Worm (Caenorhabditis elegans): ENCODE data around the gene cyp-13A4.
A peak's percentile ranks its signal among the peaks of the same experiment; 100 is the strongest.

Gene cyp-13A4

DNA sequence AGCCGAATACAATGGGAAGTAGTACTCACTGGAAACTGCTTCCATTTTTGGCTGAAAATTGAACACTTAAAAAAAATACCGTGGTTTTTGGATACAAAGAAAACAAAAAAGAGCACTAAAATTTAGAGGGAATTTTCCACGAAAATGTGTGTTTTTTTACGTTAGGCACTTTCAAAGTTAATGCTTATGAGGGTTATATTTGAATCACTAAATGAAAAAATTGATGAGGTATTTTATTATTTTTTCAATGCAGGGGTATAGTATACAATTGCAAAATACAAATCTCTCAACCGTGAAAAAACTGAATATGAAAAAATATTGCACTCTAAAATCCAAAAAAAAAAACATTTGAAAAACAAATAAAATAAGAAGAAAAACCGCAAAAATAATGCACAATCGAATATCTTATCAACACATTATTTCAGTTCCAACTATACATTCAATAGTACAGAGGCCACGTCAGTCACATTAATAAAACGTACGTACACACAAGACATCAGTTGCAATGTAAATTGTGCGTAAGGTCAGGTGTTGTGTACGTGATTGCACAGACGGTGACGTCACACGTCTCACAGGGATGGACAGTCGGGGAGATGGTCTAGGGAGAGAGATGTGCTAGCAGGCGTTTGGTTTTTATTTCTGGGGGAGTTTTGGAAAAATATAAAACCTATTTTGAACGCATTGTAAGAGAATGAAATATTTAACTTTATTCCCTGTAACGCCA, 27.6 kb downstream of the cyp-13A4 start, which contains the start of gene aqp-10 (continued):
- TF ChIP-seq mes-2 (tag; optimal IDR thresholded peaks at IDR 0.05; ENCODE audit: poor library complexity, severe bottlenecking) (peak; percentile 62), hif-1 (tag; optimal IDR thresholded peaks at IDR 0.05) (peak in 1 of 2 experiments; percentile 44), spr-1 (tag; optimal IDR thresholded peaks at IDR 0.05) (peak; percentile 15), mdl-1 (tag; optimal IDR thresholded peaks at IDR 0.05) (peak in 1 of 2 experiments; percentile 20), T26A8.4 (GFP tag; IDR thresholded peaks at IDR 0.05) (peak; percentile 81), dmd-8 (GFP tag; IDR thresholded peaks at IDR 0.05) (0 out of 2 replicates have a peak, but pooled peaks have one; percentile 37), T20F7.1 (GFP tag; optimal IDR thresholded peaks at IDR 0.05) (peak; percentile 53), arid-1 (GFP tag; conservative IDR thresholded peaks at IDR 0.05) (0 out of 2 replicates have a peak, but pooled peaks have one; percentile 28), zfp-3 (GFP tag; conservative IDR thresholded peaks at IDR 0.05) (0 out of 2 replicates have a peak, but pooled peaks have one; percentile 35), ceh-44 (GFP tag; IDR thresholded peaks at IDR 0.05) (no peak), mep-1 (tag; optimal IDR thresholded peaks at IDR 0.05) (peak; percentile 45)

DNA sequence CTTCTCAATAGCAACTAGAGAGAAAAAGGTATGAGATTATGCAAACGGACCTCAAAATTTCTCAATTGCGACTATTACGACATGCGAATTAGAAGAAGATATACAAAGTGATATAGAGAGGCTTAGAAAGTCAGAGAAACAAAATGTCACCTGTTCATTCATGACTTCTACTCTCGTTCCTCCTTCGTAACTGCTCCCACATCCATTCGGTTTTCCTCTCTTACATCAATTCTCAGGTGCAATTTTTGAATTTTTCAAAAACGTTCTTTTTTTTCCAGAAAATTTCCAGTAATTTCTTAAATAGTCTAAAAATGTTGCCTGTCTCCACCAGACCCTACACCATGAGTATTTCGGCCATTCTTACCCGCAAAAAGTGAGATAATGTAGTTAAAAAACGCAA, 32.8 kb downstream of the cyp-13A4 start:
- TF ChIP-seq egl-43 (GFP tag; IDR thresholded peaks at IDR 0.05) = no peak
- TF ChIP-seq ceh-82 (tag; optimal IDR thresholded peaks at IDR 0.05) = no peak
- TF ChIP-seq mxl-2 (GFP tag; conservative IDR thresholded peaks at IDR 0.05) = no peak
- TF ChIP-seq Y75B8A.6 (GFP tag; IDR thresholded peaks at IDR 0.05) = no peak
- TF ChIP-seq lin-15B (tag; optimal IDR thresholded peaks at IDR 0.05) = no peak
- TF ChIP-seq ZK546.5 (tag; optimal IDR thresholded peaks at IDR 0.05) = no peak

DNA sequence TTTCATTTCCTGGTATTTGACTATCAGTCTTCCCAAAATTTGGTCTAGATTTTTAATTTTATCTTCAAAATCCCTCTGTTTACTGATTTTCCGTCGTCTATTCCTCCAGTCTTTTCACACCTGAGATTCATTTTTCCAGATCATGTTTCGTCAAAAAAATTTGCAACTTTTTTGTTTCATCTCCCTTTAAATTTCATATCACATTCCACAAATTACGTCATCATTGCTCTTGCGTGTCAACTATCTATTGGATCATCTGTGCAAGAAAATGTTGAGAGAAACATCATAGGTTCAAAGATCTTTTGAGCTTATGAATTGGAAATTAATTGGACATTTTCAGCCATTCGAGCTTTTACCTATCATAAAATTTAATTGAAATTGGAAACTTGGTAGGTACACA, 38.2 kb downstream of the cyp-13A4 start:
- TF ChIP-seq dpl-1 (GFP tag; optimal IDR thresholded peaks at IDR 0.05) (no peak), T26A8.4 (GFP tag; IDR thresholded peaks at IDR 0.05) (no peak), nhr-11 (tag; optimal IDR thresholded peaks at IDR 0.05) (peak; percentile 3), ceh-20 (GFP tag; IDR thresholded peaks at IDR 0.05) (no peak), lsy-2 (tag; optimal IDR thresholded peaks at IDR 0.05) (no peak)

DNA sequence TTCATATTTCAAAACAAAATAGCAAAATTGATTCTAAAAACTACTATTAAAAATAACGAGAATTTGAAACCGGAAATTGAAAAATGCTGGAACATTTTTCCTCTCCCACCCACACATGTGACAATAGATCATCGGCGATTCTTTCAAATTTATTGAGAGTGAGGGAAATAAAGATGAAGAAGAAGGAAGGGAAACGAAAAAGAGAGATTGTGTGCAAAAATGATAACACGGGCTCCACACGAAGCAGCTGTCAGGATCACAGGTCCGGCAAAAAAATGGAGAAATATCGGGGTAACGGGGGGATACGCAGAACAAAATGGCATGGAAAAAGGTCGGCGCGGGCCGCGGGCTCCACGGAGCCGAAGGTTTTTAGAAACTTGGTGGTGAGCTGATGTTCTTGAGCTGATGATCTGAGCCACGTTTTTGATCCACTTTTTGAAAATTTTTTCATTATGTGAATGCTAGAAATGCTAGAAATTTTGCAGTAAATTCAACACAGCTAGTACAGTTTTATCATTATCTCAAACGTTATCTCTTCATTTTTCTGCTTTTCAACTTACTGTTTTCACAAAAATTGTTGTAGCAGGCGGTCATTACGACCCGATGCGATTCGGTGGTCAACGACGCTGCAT, 39.8 kb downstream of the cyp-13A4 start, which contains the start of gene shk-1:
Gene shk-1, plus strand, starts transcription at position 582 of the 632 bp plus-strand sequence.
- TF ChIP-seq dmd-8 (GFP tag; IDR thresholded peaks at IDR 0.05) (no peak), ZK337.2 (GFP tag; IDR thresholded peaks at IDR 0.05) (0 out of 2 replicates have a peak, but pooled peaks have one; percentile 19), ceh-44 (GFP tag; IDR thresholded peaks at IDR 0.05) (no peak), nhr-10 (tag; optimal IDR thresholded peaks at IDR 0.05) (no peak), madf-5 (GFP tag; IDR thresholded peaks at IDR 0.05) (no peak), hlh-11 (tag; optimal IDR thresholded peaks at IDR 0.05) (peak; percentile 48), unc-62 (GFP tag; optimal IDR thresholded peaks at IDR 0.05 in 1 of 2) (peak in 1 of 2 experiments; percentile 11), unc-62 (tag; optimal IDR thresholded peaks at IDR 0.05) (no peak), dve-1 (tag; optimal IDR thresholded peaks at IDR 0.05; ENCODE audit: insufficient read depth) (no peak), tra-1 (GFP tag; IDR thresholded peaks at IDR 0.05) (no peak), ceh-28 (tag; optimal IDR thresholded peaks at IDR 0.05) (no peak), nhr-11 (tag; optimal IDR thresholded peaks at IDR 0.05) (peak; percentile 90), hlh-30 (tag; optimal IDR thresholded peaks at IDR 0.05; ENCODE audit: insufficient read depth) (peak; percentile 13), daf-16 (GFP tag; optimal IDR thresholded peaks at IDR 0.05) (peak in 1 of 2 experiments; percentile 44), daf-16 (tag; optimal IDR thresholded peaks at IDR 0.05) (no peak), set-16 (GFP tag; IDR thresholded peaks at IDR 0.05) (no peak; the same call in 1 of the 2 replicates), F37D6.2 (tag; optimal IDR thresholded peaks at IDR 0.05) (no peak), egl-43 (GFP tag; IDR thresholded peaks at IDR 0.05) (no peak)
